Worm (Caenorhabditis elegans): Measurements from ENCODE around the gene nxf-1.

The nxf-1 gene

DNA sequence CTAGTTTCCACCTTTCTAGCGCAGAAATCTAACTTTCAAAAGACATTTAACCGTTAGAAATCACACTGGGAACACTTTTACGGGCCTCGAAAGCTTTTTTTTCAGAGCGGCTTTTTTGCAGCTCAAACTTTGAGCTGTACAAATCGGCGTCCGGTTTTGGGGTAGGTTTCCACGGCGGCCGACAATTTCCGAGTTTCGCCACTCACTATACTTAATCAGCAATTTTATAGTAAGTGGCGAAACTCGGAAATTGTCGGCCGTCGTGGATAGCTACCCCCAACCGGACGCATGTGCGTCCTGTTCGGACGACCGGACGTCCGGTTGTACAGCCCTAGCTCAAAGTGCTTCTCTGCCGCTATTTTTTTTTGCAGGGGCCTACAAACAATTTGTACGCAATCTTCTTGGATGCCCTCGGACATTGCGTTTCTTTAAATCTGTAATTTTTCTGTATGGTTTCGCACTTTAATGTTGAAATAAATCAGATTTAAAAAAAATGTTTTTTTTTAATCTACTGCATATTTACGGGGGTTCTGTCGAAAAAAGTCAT lies 18.6 kb downstream of the nxf-1 start:
- no peak for TF ChIP-seq ceh-82 (tag; optimal IDR thresholded peaks at IDR 0.05)
- no peak for TF ChIP-seq ZK546.5 (tag; optimal IDR thresholded peaks at IDR 0.05)
- no peak for TF ChIP-seq tra-1 (GFP tag; IDR thresholded peaks at IDR 0.05)
- no peak for TF ChIP-seq lsy-2 (tag; optimal IDR thresholded peaks at IDR 0.05)
- no peak for TF ChIP-seq F49E8.2 (tag; optimal IDR thresholded peaks at IDR 0.05; ENCODE audit: borderline replicate concordance)
- no peak for TF ChIP-seq nhr-11 (tag; optimal IDR thresholded peaks at IDR 0.05)
- no peak for TF ChIP-seq ceh-28 (tag; optimal IDR thresholded peaks at IDR 0.05)
- TF ChIP-seq jun-1 (tag; optimal IDR thresholded peaks at IDR 0.05): no peak

DNA sequence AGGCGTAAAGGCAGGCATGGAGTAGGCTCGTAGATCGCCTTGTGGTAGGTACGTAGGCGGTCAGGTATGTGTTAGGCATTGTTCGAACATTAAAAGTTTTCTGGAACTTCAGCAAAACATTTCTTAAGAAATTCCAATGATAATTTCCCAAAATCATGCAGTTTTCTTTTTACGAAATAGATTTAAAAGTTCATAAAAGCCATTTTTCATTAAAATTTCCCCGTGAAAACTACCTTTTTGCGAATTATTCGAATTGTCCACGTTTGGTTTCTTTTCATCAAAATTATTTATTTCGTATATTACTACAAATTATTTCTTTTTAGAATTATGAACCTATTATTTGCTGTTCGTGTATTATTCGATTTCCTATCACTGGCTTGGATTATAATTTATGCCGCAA lies 20.1 kb downstream of the nxf-1 start, which contains the start of gene C15H11.13:
Gene C15H11.13 (plus strand): TSS at position 301 of the 400 bp plus-strand sequence.
- TF ChIP-seq php-3 (GFP tag; IDR thresholded peaks at IDR 0.05) (no peak), zfp-2 (tag; optimal IDR thresholded peaks at IDR 0.05) (no peak), mxl-3 (GFP tag; optimal IDR thresholded peaks at IDR 0.05) (no peak), set-16 (GFP tag; IDR thresholded peaks at IDR 0.05) (no peak), F26F4.8 (GFP tag; conservative IDR thresholded peaks at IDR 0.05) (no peak), ztf-11 (tag; optimal IDR thresholded peaks at IDR 0.05) (no peak), ceh-44 (GFP tag; IDR thresholded peaks at IDR 0.05) (no peak), Y105C5A.15 (GFP tag; IDR thresholded peaks at IDR 0.05) (no peak), nhr-42 (GFP tag; IDR thresholded peaks at IDR 0.05) (no peak), arid-1 (GFP tag; conservative IDR thresholded peaks at IDR 0.05) (no peak), R02D3.7 (tag; optimal IDR thresholded peaks at IDR 0.05) (no peak), dmd-8 (GFP tag; IDR thresholded peaks at IDR 0.05) (no peak), daf-16 (GFP tag; optimal IDR thresholded peaks at IDR 0.05) (no peak), daf-16 (tag; optimal IDR thresholded peaks at IDR 0.05) (no peak), Y75B8A.6 (GFP tag; IDR thresholded peaks at IDR 0.05) (no peak), duxl-1 (tag; optimal IDR thresholded peaks at IDR 0.05; ENCODE audit: poor library complexity) (no peak), nhr-10 (tag; optimal IDR thresholded peaks at IDR 0.05) (no peak), gei-8 (GFP tag; optimal IDR thresholded peaks at IDR 0.05) (no peak), Y5F2A.4 (GFP tag; optimal IDR thresholded peaks at IDR 0.05) (no peak), fkh-10 (GFP tag; optimal IDR thresholded peaks at IDR 0.05) (no peak), lin-39 (tag; optimal IDR thresholded peaks at IDR 0.05) (no peak)

DNA sequence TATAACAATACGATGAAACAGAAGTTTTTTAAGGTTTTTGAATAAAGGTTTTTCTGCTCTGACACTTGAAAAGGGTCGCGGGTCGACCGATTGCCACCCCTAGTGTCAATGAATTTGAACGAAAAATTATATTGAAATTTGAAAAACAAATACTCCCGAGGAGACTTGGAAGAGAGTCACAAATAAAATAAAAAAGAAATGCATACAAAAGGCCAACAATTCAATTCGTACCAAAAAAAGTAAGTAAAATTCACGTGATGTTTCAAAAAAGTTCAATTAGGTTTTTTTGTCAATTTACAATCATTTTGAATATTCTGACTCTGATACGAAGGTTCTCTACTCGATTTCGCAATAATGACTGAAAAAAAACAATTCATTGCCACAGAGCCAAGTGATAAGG lies 21.3 kb downstream of the nxf-1 start, which contains the start of gene C15H11.1:
Gene C15H11.1 (plus strand): TSS at position 301 of the 400 bp plus-strand sequence.
- no peak for TF ChIP-seq snpc-4 (tag; optimal IDR thresholded peaks at IDR 0.05)
- TF ChIP-seq dmd-8 (GFP tag; IDR thresholded peaks at IDR 0.05): no peak
- no peak for TF ChIP-seq F44E2.7 (GFP tag; IDR thresholded peaks at IDR 0.05)
- TF ChIP-seq ctbp-1 (GFP tag; IDR thresholded peaks at IDR 0.05): no peak
- no peak for TF ChIP-seq aly-2 (tag; optimal IDR thresholded peaks at IDR 0.05)
- no peak for TF ChIP-seq dpl-1 (GFP tag; optimal IDR thresholded peaks at IDR 0.05)
- TF ChIP-seq ceh-62 (tag; optimal IDR thresholded peaks at IDR 0.05): no peak
- no peak for TF ChIP-seq tag-97 (GFP tag; IDR thresholded peaks at IDR 0.05)
- TF ChIP-seq skn-1 (tag; optimal IDR thresholded peaks at IDR 0.05): no peak
- no peak for TF ChIP-seq lin-29 (GFP tag; IDR thresholded peaks at IDR 0.05)
- TF ChIP-seq vab-7 (GFP tag; IDR thresholded peaks at IDR 0.05): no peak

DNA sequence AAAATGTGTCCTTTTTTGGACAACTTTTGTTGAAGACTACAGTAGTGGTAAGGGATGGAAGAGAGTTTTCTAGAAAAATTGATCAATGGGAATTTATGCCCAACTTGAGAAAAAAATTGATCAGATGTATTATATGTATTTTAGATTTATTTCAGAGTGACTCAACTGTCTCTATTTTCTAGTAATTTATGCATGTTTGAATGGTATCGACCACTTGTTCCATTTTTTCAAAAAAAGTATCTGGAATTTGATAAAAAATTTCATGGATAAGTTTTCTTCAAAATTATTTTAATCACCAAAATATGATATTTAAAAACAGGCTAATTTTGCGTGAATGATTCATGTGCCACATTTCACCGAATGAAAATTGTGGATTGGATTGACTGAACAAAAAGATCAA lies 23.0 kb downstream of the nxf-1 start, which contains the start of gene C15H11.10:
Gene C15H11.10 (plus strand): TSS at position 301 of the 400 bp plus-strand sequence.
- TF ChIP-seq sdz-12 (GFP tag; optimal IDR thresholded peaks at IDR 0.05): no peak
- TF ChIP-seq daf-16 (GFP tag; optimal IDR thresholded peaks at IDR 0.05): no peak
- no peak for TF ChIP-seq daf-16 (tag; optimal IDR thresholded peaks at IDR 0.05)
- TF ChIP-seq fkh-10 (GFP tag; optimal IDR thresholded peaks at IDR 0.05): no peak
- TF ChIP-seq madf-9 (GFP tag; conservative IDR thresholded peaks at IDR 0.05): no peak
- TF ChIP-seq ceh-20 (GFP tag; IDR thresholded peaks at IDR 0.05): no peak
- TF ChIP-seq dmd-9 (GFP tag; IDR thresholded peaks at IDR 0.05): no peak
- TF ChIP-seq nhr-76 (tag; optimal IDR thresholded peaks at IDR 0.05): no peak
- TF ChIP-seq nhr-25 (tag; optimal IDR thresholded peaks at IDR 0.05; ENCODE audit: borderline replicate concordance, insufficient read depth): no peak
- TF ChIP-seq aly-2 (tag; optimal IDR thresholded peaks at IDR 0.05): no peak
- TF ChIP-seq fos-1 (tag; optimal IDR thresholded peaks at IDR 0.05): no peak
- no peak for TF ChIP-seq Y75B8A.6 (GFP tag; IDR thresholded peaks at IDR 0.05)
- no peak for TF ChIP-seq dve-1 (tag; optimal IDR thresholded peaks at IDR 0.05; ENCODE audit: insufficient read depth)
- no peak for TF ChIP-seq F26F4.8 (GFP tag; conservative IDR thresholded peaks at IDR 0.05)
- no peak for TF ChIP-seq tra-1 (GFP tag; IDR thresholded peaks at IDR 0.05)
